Worm (Caenorhabditis elegans): ENCODE measurements around the gene ceh-93.

Gene ceh-93

DNA sequence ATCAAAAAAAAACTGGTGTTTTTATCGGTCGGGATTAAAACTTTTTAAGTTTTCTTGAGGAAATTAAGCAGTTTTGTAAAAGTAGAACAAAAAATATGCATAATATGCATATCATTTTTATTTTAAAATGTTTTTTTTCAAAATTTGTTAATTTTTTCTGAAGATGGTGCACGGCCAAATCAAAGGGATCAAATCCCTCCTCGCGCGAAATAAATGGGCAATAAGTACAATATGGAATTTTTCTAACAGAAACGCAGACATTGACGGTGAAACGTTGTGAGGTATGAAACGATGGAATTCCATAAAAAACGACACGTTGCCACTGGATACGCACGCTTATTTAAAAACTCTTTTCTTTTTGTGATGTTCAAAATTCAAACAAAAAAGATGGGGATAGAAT lies 14.4 kb upstream of the ceh-93 start:
- TF ChIP-seq unc-42 (tag; optimal IDR thresholded peaks at IDR 0.05) (no peak), sdc-2 (tag; optimal IDR thresholded peaks at IDR 0.05) (peak; percentile 91)

DNA sequence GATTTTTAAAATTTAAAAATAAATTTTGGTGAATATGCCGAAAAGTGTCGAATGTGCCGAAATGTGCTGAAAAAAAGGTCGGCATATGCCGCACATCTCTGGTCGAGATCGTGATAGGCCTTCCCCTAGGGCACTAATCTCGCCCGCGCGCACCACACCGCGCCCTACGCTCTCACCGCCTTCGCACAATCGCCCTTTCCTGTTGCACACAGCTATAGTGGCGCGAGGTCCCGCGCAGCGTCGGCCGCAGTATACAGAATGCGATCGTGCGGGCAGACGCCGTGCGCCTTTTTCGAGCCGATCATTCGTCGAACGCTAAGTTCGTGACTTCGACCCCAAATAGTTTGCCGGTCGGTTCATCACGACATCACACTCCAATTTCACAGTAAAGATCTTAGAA lies 10.9 kb upstream of the ceh-93 start:
- TF ChIP-seq sdc-2 (tag; optimal IDR thresholded peaks at IDR 0.05) (no peak), ceh-22 (tag; optimal IDR thresholded peaks at IDR 0.05) (no peak), Y22D7AL.16 (tag; optimal IDR thresholded peaks at IDR 0.05) (no peak), ceh-31 (tag; optimal IDR thresholded peaks at IDR 0.05) (no peak), gmeb-2 (tag; optimal IDR thresholded peaks at IDR 0.05) (no peak), ahr-1 (tag; optimal IDR thresholded peaks at IDR 0.05) (no peak), dve-1 (tag; optimal IDR thresholded peaks at IDR 0.05) (no peak), pax-1 (tag; optimal IDR thresholded peaks at IDR 0.05) (no peak), ama-1 (optimal IDR thresholded peaks at IDR 0.05) (no peak), fkh-10 (GFP tag; optimal IDR thresholded peaks at IDR 0.05) (no peak), ceh-2 (tag; optimal IDR thresholded peaks at IDR 0.05) (no peak), F13H6.1 (tag; optimal IDR thresholded peaks at IDR 0.05) (no peak), hlh-8 (tag; optimal IDR thresholded peaks at IDR 0.05) (no peak), lin-11 (tag; optimal IDR thresholded peaks at IDR 0.05) (no peak), hlh-13 (GFP tag; optimal IDR thresholded peaks at IDR 0.05) (no peak), lim-6 (tag; optimal IDR thresholded peaks at IDR 0.05) (no peak), pha-2 (tag; optimal IDR thresholded peaks at IDR 0.05) (no peak), ttx-3 (tag; optimal IDR thresholded peaks at IDR 0.05) (no peak), nfya-1 (tag; optimal IDR thresholded peaks at IDR 0.05) (no peak), K09A11.1 (tag; optimal IDR thresholded peaks at IDR 0.05; ENCODE audit: insufficient read depth) (no peak)

DNA sequence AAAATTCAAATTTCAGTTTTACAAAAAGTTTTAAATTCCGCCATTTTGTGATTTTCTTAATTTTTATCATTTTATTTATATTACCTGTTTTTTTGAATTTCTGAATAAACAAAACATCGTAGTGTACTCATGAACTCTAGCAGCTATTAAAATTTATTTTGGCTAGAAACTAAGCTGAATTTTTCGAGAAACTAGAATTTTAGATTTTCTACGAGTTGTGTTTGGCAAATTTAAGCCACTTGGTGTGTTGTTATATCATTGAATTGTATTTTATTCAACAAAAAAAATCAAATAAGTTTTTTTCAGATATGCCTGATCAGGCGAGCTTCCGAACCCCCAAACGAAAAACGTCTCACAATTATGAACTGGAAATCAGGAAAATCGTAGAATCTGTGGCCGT lies 8.7 kb upstream of the ceh-93 start, which contains the start of gene R04A9.6:
Gene R04A9.6, plus strand, starts transcription at position 301 of the 400 bp plus-strand sequence.
- no peak for TF ChIP-seq ceh-31 (tag; optimal IDR thresholded peaks at IDR 0.05)

DNA sequence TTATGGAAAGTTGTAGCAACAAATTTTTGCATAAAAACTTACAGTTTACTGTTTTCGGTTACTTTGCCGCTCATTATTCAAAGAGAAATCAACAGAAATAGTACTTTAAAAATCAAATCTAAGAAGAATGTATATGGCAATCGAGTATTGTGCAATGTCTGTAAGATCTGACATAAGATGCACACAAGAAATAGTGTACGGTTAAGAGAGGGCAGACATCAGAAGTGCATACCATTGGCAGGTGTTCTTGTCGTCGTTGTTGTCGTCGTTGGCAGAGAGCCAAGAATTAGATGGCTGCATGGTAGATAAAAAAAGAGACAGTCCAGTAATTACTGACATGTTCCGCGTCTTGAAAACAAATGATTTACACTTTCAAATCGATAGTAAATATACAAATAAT lies 6.1 kb upstream of the ceh-93 start, which contains the start of gene R04A9.7:
Gene R04A9.7, minus strand, starts transcription at position 184 of the 400 bp plus-strand sequence.
- TF ChIP-seq che-1 (tag; optimal IDR thresholded peaks at IDR 0.05) (no peak), tbx-2 (tag; optimal IDR thresholded peaks at IDR 0.05) (no peak), rnt-1 (tag; optimal IDR thresholded peaks at IDR 0.05) (no peak)

DNA sequence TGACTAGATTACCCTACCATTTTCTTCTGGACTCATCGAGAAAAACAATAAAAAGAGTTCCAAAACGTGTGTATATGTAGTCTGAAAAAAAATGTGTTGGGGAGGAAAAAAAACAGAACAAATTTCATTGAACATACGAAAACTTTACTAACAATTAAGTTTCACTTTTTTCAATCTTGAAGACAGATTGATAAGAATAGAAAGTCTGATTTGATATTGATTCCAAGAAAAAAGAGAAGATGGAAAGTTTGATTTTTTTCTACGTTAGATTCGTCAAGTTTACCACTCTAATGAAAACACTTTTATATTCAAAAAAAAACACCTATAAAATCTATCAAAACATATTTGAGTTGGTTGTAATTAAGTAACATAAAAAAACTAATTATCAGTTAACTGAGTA lies 1.9 kb upstream of the ceh-93 start, which contains the start of gene R04A9.9:
Gene R04A9.9, minus strand, starts transcription at position 101 of the 400 bp plus-strand sequence.
- TF ChIP-seq pha-2 (tag; optimal IDR thresholded peaks at IDR 0.05), result no peak
- TF ChIP-seq ceh-14 (tag; optimal IDR thresholded peaks at IDR 0.05), result no peak
- TF ChIP-seq zip-5 (tag; optimal IDR thresholded peaks at IDR 0.05), result no peak
- no peak for TF ChIP-seq ceh-30 (tag; optimal IDR thresholded peaks at IDR 0.05)
- TF ChIP-seq ceh-48 (tag; optimal IDR thresholded peaks at IDR 0.05), result no peak
- TF ChIP-seq sox-4 (tag; optimal IDR thresholded peaks at IDR 0.05), result no peak
- no peak for TF ChIP-seq ztf-16 (tag; optimal IDR thresholded peaks at IDR 0.05)
- no peak for TF ChIP-seq lim-6 (tag; optimal IDR thresholded peaks at IDR 0.05)
- no peak for TF ChIP-seq unc-55 (GFP tag; optimal IDR thresholded peaks at IDR 0.05)
- TF ChIP-seq ets-4 (tag; optimal IDR thresholded peaks at IDR 0.05), result no peak
- no peak for TF ChIP-seq F13H6.1 (tag; optimal IDR thresholded peaks at IDR 0.05)
- no peak for TF ChIP-seq ceh-18 (tag; optimal IDR thresholded peaks at IDR 0.05)
- no peak for TF ChIP-seq unc-42 (tag; optimal IDR thresholded peaks at IDR 0.05)
- TF ChIP-seq hlh-6 (tag; optimal IDR thresholded peaks at IDR 0.05), result no peak
- TF ChIP-seq pha-4 (tag; optimal IDR thresholded peaks at IDR 0.05), result no peak
- no peak for TF ChIP-seq C08G9.2 (tag; optimal IDR thresholded peaks at IDR 0.05)
- TF ChIP-seq ama-1 (optimal IDR thresholded peaks at IDR 0.05), result no peak
- no peak for TF ChIP-seq ceh-2 (tag; optimal IDR thresholded peaks at IDR 0.05)

Measured in whole organism, late embryonic.